Worm (Caenorhabditis elegans) whole organism, late embryonic: ENCODE measurements around the gene fbxa-201.

Source experiments
- C08G9.2 ChIP-seq: sonication (generic microtip); optimal IDR thresholded peaks from 2 replicates; lab custom pipeline; 2016; ENCODE audit warnings: mild to moderate bottlenecking, missing genetic modification characterization, moderate library complexity, missing compliant biosample characterization
- C38D4.7 ChIP-seq: fragments of 200-800 bp; sonication (Bioruptor generic); optimal IDR thresholded peaks from 2 replicates; lab custom pipeline; 2018; ENCODE audit warnings: mild to moderate bottlenecking, missing genetic modification characterization, moderate library complexity, missing compliant biosample characterization
- F13H6.1 ChIP-seq: sonication (generic microtip); optimal IDR thresholded peaks from 2 replicates; lab custom pipeline; 2016; ENCODE audit warnings: missing genetic modification characterization, missing compliant biosample characterization
- K02D7.2 ChIP-seq: sonication (generic microtip); optimal IDR thresholded peaks from 2 replicates; lab custom pipeline; 2017; ENCODE audit warnings: mild to moderate bottlenecking, missing genetic modification characterization, missing compliant biosample characterization
- K09A11.1 ChIP-seq: sonication (generic microtip); optimal IDR thresholded peaks from 2 replicates; lab custom pipeline; 2017; ENCODE audit warnings: antibody characterized with exemption, mild to moderate bottlenecking, missing genetic modification characterization, missing compliant biosample characterization; ENCODE audit not compliant: insufficient read depth
- T23F11.4 ChIP-seq: fragments of 200-800 bp; sonication (Bioruptor generic); optimal IDR thresholded peaks from 2 replicates; lab custom pipeline; 2018; ENCODE audit warnings: mild to moderate bottlenecking, missing genetic modification characterization, missing compliant biosample characterization
- ahr-1 ChIP-seq: sonication (generic microtip); optimal IDR thresholded peaks from 2 replicates; lab custom pipeline; 2016; ENCODE audit warnings: missing genetic modification characterization, missing compliant biosample characterization
- ama-1 ChIP-seq: fragments of 150-350 bp; optimal IDR thresholded peaks from 2 replicates; lab custom pipeline; 2014
- ceh-18 ChIP-seq: sonication (generic microtip); optimal IDR thresholded peaks from 2 replicates; lab custom pipeline; 2016; ENCODE audit warnings: missing genetic modification characterization, missing compliant biosample characterization
- ceh-2 ChIP-seq: sonication (generic microtip); optimal IDR thresholded peaks from 2 replicates; lab custom pipeline; 2016; ENCODE audit warnings: missing genotype, missing genetic modification characterization, missing compliant biosample characterization
- ceh-22 ChIP-seq: sonication (generic microtip); optimal IDR thresholded peaks from 2 replicates; lab custom pipeline; 2017; ENCODE audit warnings: missing biosample characterization, missing genetic modification characterization
- ceh-24 ChIP-seq: sonication (generic microtip); optimal IDR thresholded peaks from 2 replicates; lab custom pipeline; 2016; ENCODE audit warnings: mild to moderate bottlenecking, missing genetic modification characterization, missing compliant biosample characterization
- ceh-30 ChIP-seq: fragments of 150-350 bp; optimal IDR thresholded peaks from 2 replicates; lab custom pipeline; 2014; ENCODE audit warnings: missing biosample characterization, missing genetic modification characterization
- ceh-34 ChIP-seq: sonication (generic microtip); optimal IDR thresholded peaks from 2 replicates; lab custom pipeline; 2016; ENCODE audit warnings: mild to moderate bottlenecking, missing genetic modification characterization, missing compliant biosample characterization
- ceh-45 ChIP-seq: fragments of 200-800 bp; sonication (Bioruptor generic); IDR thresholded peaks from 2 replicates; pipeline ENCODE4 v1.3.6; 2022; ENCODE audit warnings: missing genetic modification reagents, missing genetic modification characterization, missing compliant biosample characterization
- che-1 ChIP-seq: sonication (generic microtip); optimal IDR thresholded peaks from 2 replicates; lab custom pipeline; 2016; ENCODE audit warnings: mild to moderate bottlenecking, missing genetic modification characterization, missing compliant biosample characterization
- dmd-4 ChIP-seq: sonication (generic microtip); optimal IDR thresholded peaks from 2 replicates; lab custom pipeline; 2016; ENCODE audit warnings: borderline replicate concordance, missing genetic modification characterization, missing compliant biosample characterization
- elt-2 ChIP-seq: sonication (generic microtip); optimal IDR thresholded peaks from 2 replicates; lab custom pipeline; 2016; ENCODE audit warnings: missing genetic modification reagents, missing genetic modification characterization, missing compliant biosample characterization
- elt-4 ChIP-seq: sonication (generic microtip); optimal IDR thresholded peaks from 2 replicates; lab custom pipeline; 2016; ENCODE audit warnings: missing genetic modification characterization, missing compliant biosample characterization
- ets-4 ChIP-seq: sonication (generic microtip); optimal IDR thresholded peaks from 2 replicates; lab custom pipeline; 2016; ENCODE audit warnings: missing genetic modification characterization, missing compliant biosample characterization
- fax-1 ChIP-seq: sonication (generic microtip); optimal IDR thresholded peaks from 2 replicates; lab custom pipeline; 2016; ENCODE audit warnings: missing genotype, missing genetic modification characterization, missing compliant biosample characterization
- fkh-10 ChIP-seq: fragments of 150-350 bp; optimal IDR thresholded peaks from 2 replicates; lab custom pipeline; 2014; ENCODE audit warnings: missing biosample characterization, missing genetic modification reagents, missing genetic modification characterization
- fkh-6 ChIP-seq: sonication (generic microtip); optimal IDR thresholded peaks from 2 replicates; lab custom pipeline; 2016; ENCODE audit warnings: missing genetic modification characterization, missing compliant biosample characterization
- gmeb-2 ChIP-seq: sonication (generic microtip); optimal IDR thresholded peaks from 2 replicates; lab custom pipeline; 2016; ENCODE audit warnings: missing genetic modification characterization, inconsistent platforms, missing compliant biosample characterization
- hlh-13 ChIP-seq: fragments of 200-800 bp; sonication (Bioruptor generic); optimal IDR thresholded peaks from 2 replicates; lab custom pipeline; 2018; ENCODE audit warnings: mild to moderate bottlenecking, missing genetic modification characterization, missing compliant biosample characterization
- hlh-15 ChIP-seq: sonication (generic microtip); optimal IDR thresholded peaks from 2 replicates; lab custom pipeline; 2016; ENCODE audit warnings: missing genetic modification characterization, missing compliant biosample characterization
- hlh-30 ChIP-seq: sonication (generic microtip); optimal IDR thresholded peaks from 2 replicates; lab custom pipeline; 2017; ENCODE audit warnings: antibody characterized with exemption, missing genetic modification characterization, missing compliant biosample characterization; ENCODE audit not compliant: insufficient read depth
- hlh-6 ChIP-seq: sonication (generic microtip); optimal IDR thresholded peaks from 2 replicates; lab custom pipeline; 2016; ENCODE audit warnings: missing genotype, missing genetic modification characterization, missing compliant biosample characterization
- hlh-8 ChIP-seq: sonication (generic microtip); optimal IDR thresholded peaks from 2 replicates; lab custom pipeline; 2016; ENCODE audit warnings: missing genotype, missing genetic modification characterization, missing compliant biosample characterization
- lin-11 ChIP-seq: fragments of 200-800 bp; sonication (Bioruptor generic); optimal IDR thresholded peaks from 2 replicates; lab custom pipeline; 2018; ENCODE audit warnings: mild to moderate bottlenecking, missing genetic modification characterization, missing compliant biosample characterization
- nfya-1 ChIP-seq: sonication (generic microtip); optimal IDR thresholded peaks from 2 replicates; lab custom pipeline; 2017; ENCODE audit warnings: missing genetic modification characterization, mild to moderate bottlenecking, missing compliant biosample characterization, antibody characterized with exemption, moderate library complexity
- nhr-11 ChIP-seq: fragments of 150-350 bp; optimal IDR thresholded peaks from 2 replicates; lab custom pipeline; 2014; ENCODE audit warnings: missing biosample characterization, missing genetic modification characterization
- npax-4 ChIP-seq: sonication (generic microtip); optimal IDR thresholded peaks from 2 replicates; lab custom pipeline; 2016; ENCODE audit warnings: missing genetic modification characterization, missing compliant biosample characterization
- pax-1 ChIP-seq: fragments of 150-350 bp; optimal IDR thresholded peaks from 2 replicates; lab custom pipeline; 2014; ENCODE audit warnings: missing biosample characterization, missing genetic modification characterization
- pha-4 ChIP-seq: fragments of 150-350 bp; optimal IDR thresholded peaks from 2 replicates; lab custom pipeline; 2018; ENCODE audit warnings: missing biosample characterization, missing genetic modification reagents, missing genetic modification characterization
- pqm-1 ChIP-seq: sonication (generic microtip); optimal IDR thresholded peaks from 2 replicates; lab custom pipeline; 2016; ENCODE audit warnings: missing genetic modification characterization, missing compliant biosample characterization
- pros-1 ChIP-seq: fragments of 150-350 bp; optimal IDR thresholded peaks from 2 replicates; lab custom pipeline; 2014; ENCODE audit warnings: missing biosample characterization, missing genetic modification reagents, missing genetic modification characterization
- ref-2 ChIP-seq: sonication (generic microtip); optimal IDR thresholded peaks from 2 replicates; lab custom pipeline; 2016; ENCODE audit warnings: missing genetic modification characterization, missing compliant biosample characterization
- sdc-2 ChIP-seq: sonication (generic microtip); optimal IDR thresholded peaks from 2 replicates; lab custom pipeline; 2016; ENCODE audit warnings: missing genotype, missing genetic modification characterization, missing compliant biosample characterization
- sox-4 ChIP-seq: sonication (generic microtip); optimal IDR thresholded peaks from 2 replicates; lab custom pipeline; 2017; ENCODE audit warnings: mild to moderate bottlenecking, missing genetic modification characterization, inconsistent platforms, missing compliant biosample characterization
- syd-9 ChIP-seq: sonication (generic microtip); optimal IDR thresholded peaks from 2 replicates; lab custom pipeline; 2016; ENCODE audit warnings: mild to moderate bottlenecking, missing genetic modification characterization, moderate library complexity, missing compliant biosample characterization
- ttx-3 ChIP-seq: sonication (generic microtip); optimal IDR thresholded peaks from 2 replicates; lab custom pipeline; 2016; ENCODE audit warnings: missing genetic modification reagents, missing genetic modification characterization, missing compliant biosample characterization
- unc-3 ChIP-seq, 2 experiments: fragments of 200-800 bp in 1 of 2; sonication (Bioruptor generic) in 1 of 2; sonication (generic microtip) in 1 of 2; conservative IDR thresholded peaks in 1 of 2; optimal IDR thresholded peaks in 1 of 2; 2 replicates each; pipeline versions ENCODE4 v1.3.6 to Lab custom; 2016 to 2022; ENCODE audit warnings: missing compliant biosample characterization in 2 of 2, missing genetic modification characterization in 2 of 2, missing genetic modification reagents in 1 of 2
- unc-86 ChIP-seq: sonication (generic microtip); optimal IDR thresholded peaks from 2 replicates; lab custom pipeline; 2016; ENCODE audit warnings: missing genetic modification characterization, missing compliant biosample characterization
- zip-5 ChIP-seq: sonication (generic microtip); optimal IDR thresholded peaks from 2 replicates; lab custom pipeline; 2016; ENCODE audit warnings: missing genetic modification characterization, missing compliant biosample characterization
- ztf-16 ChIP-seq: sonication (generic microtip); optimal IDR thresholded peaks from 2 replicates; lab custom pipeline; 2017; ENCODE audit warnings: missing genetic modification characterization, missing compliant biosample characterization

fbxa-201 gene

ce11 chrV:1961453-1961852 is 13.7 kb upstream of the fbxa-201 start, which contains the start of gene Y40B10B.1:
Gene Y40B10B.1, minus strand, starts transcription at chrV:1961553.
- no peak for TF ChIP-seq K02D7.2 (tag; lab: Kevin White, UChicago)
- no peak for TF ChIP-seq ttx-3 (tag; lab: Kevin White, UChicago)
- TF ChIP-seq hlh-13: no peak
- no peak for TF ChIP-seq nhr-11 (tag; lab: Kevin White, UChicago)
- no peak for TF ChIP-seq ceh-45 (GFP tag; lab: Robert Waterston, UW)
- TF ChIP-seq elt-4 (tag; lab: Kevin White, UChicago): no peak
- no peak for TF ChIP-seq ceh-24 (tag; lab: Kevin White, UChicago)
- TF ChIP-seq F13H6.1: no peak
- TF ChIP-seq zip-5 (tag; lab: Kevin White, UChicago): no peak
- no peak for TF ChIP-seq syd-9 (tag; lab: Kevin White, UChicago)
- TF ChIP-seq che-1 (tag; lab: Kevin White, UChicago): no peak
- no peak for TF ChIP-seq K09A11.1 (tag; lab: Kevin White, UChicago)
- TF ChIP-seq dmd-4: no peak
- no peak for TF ChIP-seq C38D4.7 (GFP tag; lab: Kevin White, UChicago)
- TF ChIP-seq sox-4: no peak
- TF ChIP-seq ahr-1: no peak
- TF ChIP-seq ceh-18 (tag; lab: Kevin White, UChicago): no peak

ce11 chrV:1964806-1965205 is 10.3 kb upstream of the fbxa-201 start, which contains the start of gene srj-15:
Gene srj-15, minus strand, starts transcription at chrV:1964906.
- no peak for TF ChIP-seq ceh-24 (tag; lab: Kevin White, UChicago)
- no peak for TF ChIP-seq sdc-2
- no peak for TF ChIP-seq pha-4 (tag; lab: Kevin White, UChicago)
- TF ChIP-seq K09A11.1 (tag; lab: Kevin White, UChicago): no peak
- TF ChIP-seq npax-4: no peak
- no peak for TF ChIP-seq ttx-3 (tag; lab: Kevin White, UChicago)
- TF ChIP-seq pqm-1 (tag; lab: Kevin White, UChicago): no peak
- no peak for TF ChIP-seq unc-3 (GFP tag; conservative IDR thresholded peaks at IDR 0.05; lab: Robert Waterston, UW)
- TF ChIP-seq unc-3 (tag; optimal IDR thresholded peaks at IDR 0.05; lab: Kevin White, UChicago): no peak
- no peak for TF ChIP-seq ceh-18 (tag; lab: Kevin White, UChicago)
- no peak for TF ChIP-seq pros-1 (tag; lab: Kevin White, UChicago)
- no peak for TF ChIP-seq dmd-4
- no peak for TF ChIP-seq ztf-16 (tag; lab: Kevin White, UChicago)
- TF ChIP-seq ref-2 (tag; lab: Kevin White, UChicago): no peak
- TF ChIP-seq che-1 (tag; lab: Kevin White, UChicago): no peak
- no peak for TF ChIP-seq fkh-10 (GFP tag; lab: Kevin White, UChicago)
- TF ChIP-seq ets-4 (tag; lab: Kevin White, UChicago): no peak
- no peak for TF ChIP-seq T23F11.4 (GFP tag; lab: Kevin White, UChicago)
- TF ChIP-seq K02D7.2 (tag; lab: Kevin White, UChicago): no peak
- TF ChIP-seq C08G9.2: no peak
- no peak for TF ChIP-seq nhr-11 (tag; lab: Kevin White, UChicago)

- peak; percentile 9 for TF ChIP-seq elt-2
- TF ChIP-seq K09A11.1 (tag; lab: Kevin White, UChicago): no peak
- TF ChIP-seq ceh-2 (tag; lab: Kevin White, UChicago): no peak
- TF ChIP-seq dmd-4: no peak
- TF ChIP-seq pha-4 (tag; lab: Kevin White, UChicago): no peak
- no peak for TF ChIP-seq nhr-11 (tag; lab: Kevin White, UChicago)
- no peak for TF ChIP-seq ama-1 (lab: Kevin White, UChicago)
- TF ChIP-seq ceh-30 (tag; lab: Kevin White, UChicago): no peak
- TF ChIP-seq fax-1 (tag; lab: Kevin White, UChicago): no peak
These were observed 8.2 kb upstream of the fbxa-201 start for ce11 chrV:1966962-1967361.

- no peak for TF ChIP-seq nhr-11 (tag; lab: Kevin White, UChicago)
- TF ChIP-seq zip-5 (tag; lab: Kevin White, UChicago): no peak
- no peak for TF ChIP-seq lin-11 (tag; lab: Kevin White, UChicago)
- no peak for TF ChIP-seq unc-86 (tag; lab: Kevin White, UChicago)
- no peak for TF ChIP-seq ceh-22 (tag; lab: Kevin White, UChicago)
- TF ChIP-seq hlh-8: no peak
- no peak for TF ChIP-seq pax-1 (tag; lab: Kevin White, UChicago)
- no peak for TF ChIP-seq pqm-1 (tag; lab: Kevin White, UChicago)
- no peak for TF ChIP-seq ets-4 (tag; lab: Kevin White, UChicago)
- no peak for TF ChIP-seq ztf-16 (tag; lab: Kevin White, UChicago)
- TF ChIP-seq ceh-34 (tag; lab: Kevin White, UChicago): no peak
- TF ChIP-seq T23F11.4 (GFP tag; lab: Kevin White, UChicago): no peak
- no peak for TF ChIP-seq hlh-15
- TF ChIP-seq nfya-1 (tag; lab: Kevin White, UChicago): no peak
- TF ChIP-seq hlh-30 (tag; lab: Kevin White, UChicago): no peak
- no peak for TF ChIP-seq hlh-6 (tag; lab: Kevin White, UChicago)
- no peak for TF ChIP-seq dmd-4
- TF ChIP-seq fkh-6 (tag; lab: Kevin White, UChicago): no peak
- TF ChIP-seq gmeb-2 (tag; lab: Kevin White, UChicago): no peak
- no peak for TF ChIP-seq K02D7.2 (tag; lab: Kevin White, UChicago)
These were observed 6.3 kb upstream of the fbxa-201 start for ce11 chrV:1968809-1969208.
